Fruit fly (Drosophila melanogaster) whole organism, embryonic: Measurements from ENCODE around the gene CG9717.
A peak's percentile ranks its signal among the peaks of the same experiment; 100 is the strongest.

Source experiments
- BEAF-32 ChIP-seq: fragments of 200-800 bp; sonication (Bioruptor generic); optimal IDR thresholded peaks from 3 replicates; lab custom pipeline; 2017; ENCODE audit warnings: missing biosample characterization, missing genetic modification characterization, mild to moderate bottlenecking, moderate library complexity, missing genetic modification reagents
- Bdp1 ChIP-seq: fragments of 200-800 bp; sonication (Bioruptor generic); optimal IDR thresholded peaks from 3 replicates; lab custom pipeline; 2016; ENCODE audit warnings: missing biosample characterization, missing genetic modification characterization
- Blimp-1 ChIP-seq: fragments of 200-800 bp; sonication (Bioruptor generic); optimal IDR thresholded peaks from 3 replicates; lab custom pipeline; 2018; ENCODE audit warnings: missing biosample characterization, missing genetic modification characterization, mild to moderate bottlenecking, moderate library complexity, missing genetic modification reagents
- C15 ChIP-seq: fragments of 200-800 bp; sonication (Bioruptor generic); IDR thresholded peaks from 3 replicates; pipeline ENCODE4 v1.3.6; 2022; ENCODE audit warnings: missing biosample characterization, missing genetic modification characterization
- CG10274 ChIP-seq: fragments of 200-800 bp; sonication (Bioruptor generic); optimal IDR thresholded peaks from 3 replicates; lab custom pipeline; 2017; ENCODE audit warnings: missing biosample characterization, mild to moderate bottlenecking, missing genetic modification characterization
- CG11085 ChIP-seq: fragments of 200-800 bp; sonication (Bioruptor generic); IDR thresholded peaks from 2 replicates; pipeline ENCODE4 v1.3.6; 2022; ENCODE audit warnings: missing biosample characterization, missing genetic modification characterization
- CG11696 ChIP-seq: fragments of 200-800 bp; sonication (Bioruptor generic); IDR thresholded peaks from 2 replicates; pipeline ENCODE4 v1.3.6; 2022; ENCODE audit warnings: missing biosample characterization, missing genetic modification characterization
- CG12236 ChIP-seq: fragments of 200-800 bp; sonication (Bioruptor generic); optimal IDR thresholded peaks from 2 replicates; lab custom pipeline; 2016; ENCODE audit warnings: missing biosample characterization, missing genetic modification characterization
- CG12391 ChIP-seq: fragments of 200-800 bp; sonication (Bioruptor generic); optimal IDR thresholded peaks from 3 replicates; lab custom pipeline; 2018; ENCODE audit warnings: missing biosample characterization, mild to moderate bottlenecking, missing genetic modification characterization, moderate library complexity
- CG13287 ChIP-seq: fragments of 200-800 bp; sonication (Bioruptor generic); IDR thresholded peaks from 2 replicates; pipeline ENCODE4 v1.3.6; 2022; ENCODE audit warnings: missing biosample characterization, missing genetic modification characterization; ENCODE audit not compliant: partially characterized antibody
- CG15011 ChIP-seq: fragments of 200-800 bp; sonication (Bioruptor generic); optimal IDR thresholded peaks from 3 replicates; lab custom pipeline; 2018; ENCODE audit warnings: missing biosample characterization, mild to moderate bottlenecking, missing genetic modification characterization
- CG15269 ChIP-seq: fragments of 200-800 bp; sonication (Bioruptor generic); optimal IDR thresholded peaks from 2 replicates; lab custom pipeline; 2018; ENCODE audit warnings: missing biosample characterization, mild to moderate bottlenecking, missing genetic modification characterization, moderate library complexity
- CG2120 ChIP-seq: fragments of 200-800 bp; sonication (Bioruptor generic); optimal IDR thresholded peaks from 3 replicates; lab custom pipeline; 2016; ENCODE audit warnings: missing biosample characterization, missing genetic modification characterization
- CG31224 ChIP-seq: fragments of 200-800 bp; sonication (Bioruptor generic); IDR thresholded peaks from 2 replicates; pipeline ENCODE4 v1.3.6; 2022; ENCODE audit warnings: missing biosample characterization, missing genetic modification characterization
- CG33213 ChIP-seq: fragments of 200-800 bp; sonication (Bioruptor generic); optimal IDR thresholded peaks from 3 replicates; lab custom pipeline; 2016; ENCODE audit warnings: missing biosample characterization, missing genetic modification characterization
- CG6689 ChIP-seq: fragments of 200-800 bp; sonication (Bioruptor generic); IDR thresholded peaks from 2 replicates; pipeline ENCODE4 v1.3.6; 2022; ENCODE audit warnings: missing biosample characterization, missing genetic modification characterization
- CG7357 ChIP-seq: fragments of 200-800 bp; sonication (Bioruptor generic); IDR thresholded peaks from 3 replicates; pipeline ENCODE4 v1.3.6; 2022; ENCODE audit warnings: missing biosample characterization, missing genetic modification characterization
- CG7987 ChIP-seq: fragments of 200-800 bp; sonication (Bioruptor generic); optimal IDR thresholded peaks from 2 replicates; lab custom pipeline; 2018; ENCODE audit warnings: missing biosample characterization, mild to moderate bottlenecking, missing genetic modification characterization, moderate library complexity
- CG8765 ChIP-seq: fragments of 200-800 bp; sonication (Bioruptor generic); IDR thresholded peaks from 2 replicates; pipeline ENCODE4 v1.3.6; 2022; ENCODE audit warnings: missing biosample characterization, missing genetic modification characterization
- CG9932 ChIP-seq: fragments of 200-800 bp; sonication (Bioruptor generic); IDR thresholded peaks from 2 replicates; pipeline ENCODE4 v1.3.6; 2022; ENCODE audit warnings: missing biosample characterization, missing genetic modification characterization
- Dbx ChIP-seq: fragments of 200-800 bp; sonication (Bioruptor generic); IDR thresholded peaks from 3 replicates; pipeline ENCODE4 v1.3.6; 2022; ENCODE audit warnings: missing biosample characterization, missing genetic modification characterization
- Doc2 ChIP-seq: fragments of 200-800 bp; sonication (Bioruptor generic); IDR thresholded peaks from 2 replicates; pipeline ENCODE4 v1.3.6; 2022; ENCODE audit warnings: missing biosample characterization, missing genetic modification characterization
- E2f2 ChIP-seq: fragments of 200-800 bp; sonication (Bioruptor generic); IDR thresholded peaks from 2 replicates; pipeline ENCODE4 v1.3.6; 2022; ENCODE audit warnings: missing biosample characterization, missing genetic modification characterization
- H15 ChIP-seq: fragments of 200-800 bp; sonication (Bioruptor generic); IDR thresholded peaks from 3 replicates; pipeline ENCODE4 v1.3.6; 2022; ENCODE audit warnings: missing biosample characterization, missing genetic modification characterization
- Hmx ChIP-seq: fragments of 200-800 bp; sonication (Bioruptor generic); optimal IDR thresholded peaks from 2 replicates; lab custom pipeline; 2016; ENCODE audit warnings: missing biosample characterization, missing genetic modification characterization
- Hr39 ChIP-seq: fragments of >200 bp; optimal IDR thresholded peaks from 2 replicates; lab custom pipeline; 2017
- Jarid2 ChIP-seq: fragments of 200-800 bp; sonication (Bioruptor generic); optimal IDR thresholded peaks from 3 replicates; lab custom pipeline; 2017; ENCODE audit warnings: mild to moderate bottlenecking, missing biosample characterization, missing genetic modification reagents, missing genetic modification characterization
- Lpt ChIP-seq: fragments of >200 bp; optimal IDR thresholded peaks from 2 replicates; lab custom pipeline; 2018; ENCODE audit warnings: missing biosample characterization, missing genetic modification characterization
- NK7.1 ChIP-seq: fragments of 200-800 bp; sonication (Bioruptor generic); optimal IDR thresholded peaks from 3 replicates; lab custom pipeline; 2016; ENCODE audit warnings: missing biosample characterization, missing genetic modification characterization
- Sin3A ChIP-seq: fragments of >200 bp; optimal IDR thresholded peaks from 2 replicates; lab custom pipeline; 2018
- Taf1 ChIP-seq: fragments of 200-800 bp; sonication (Bioruptor generic); IDR thresholded peaks from 2 replicates; pipeline ENCODE4 v1.3.6; 2022; ENCODE audit warnings: missing biosample characterization, missing genetic modification characterization
- Vsx1 ChIP-seq: fragments of 200-800 bp; sonication (Bioruptor generic); optimal IDR thresholded peaks from 2 replicates; lab custom pipeline; 2017; ENCODE audit warnings: missing biosample characterization, mild to moderate bottlenecking, missing genetic modification characterization, missing genetic modification reagents
- ab ChIP-seq: fragments of 200-800 bp; sonication (Bioruptor generic); optimal IDR thresholded peaks from 2 replicates; lab custom pipeline; 2016; ENCODE audit warnings: missing biosample characterization, missing genetic modification characterization
- ato ChIP-seq: fragments of 200-800 bp; sonication (Bioruptor generic); IDR thresholded peaks from 2 replicates; pipeline ENCODE4 v1.3.6; 2022; ENCODE audit warnings: missing biosample characterization, missing genetic modification characterization; ENCODE audit not compliant: partially characterized antibody
- eve ChIP-seq, 2 experiments: fragments of >200 bp; optimal IDR thresholded peaks; 2 replicates each; lab custom pipeline; 2017; ENCODE audit warnings: missing biosample characterization in 2 of 2, missing genetic modification characterization in 2 of 2
- gce ChIP-seq: fragments of 200-800 bp; sonication (Bioruptor generic); IDR thresholded peaks from 3 replicates; pipeline ENCODE4 v1.3.6; 2022; ENCODE audit warnings: missing biosample characterization, missing genetic modification characterization
- gcm2 ChIP-seq: fragments of 200-800 bp; sonication (Bioruptor generic); optimal IDR thresholded peaks from 2 replicates; lab custom pipeline; 2016; ENCODE audit warnings: missing biosample characterization, missing genetic modification characterization
- grn ChIP-seq: fragments of 200-800 bp; sonication (Bioruptor generic); optimal IDR thresholded peaks from 3 replicates; lab custom pipeline; 2017; ENCODE audit warnings: missing biosample characterization, missing genetic modification characterization
- lab ChIP-seq: fragments of 200-800 bp; sonication (Bioruptor generic); optimal IDR thresholded peaks from 3 replicates; lab custom pipeline; 2017; ENCODE audit warnings: missing biosample characterization, missing genetic modification characterization, mild to moderate bottlenecking, moderate library complexity, missing genetic modification reagents
- lmd ChIP-seq: fragments of 200-800 bp; sonication (Bioruptor generic); IDR thresholded peaks from 2 replicates; pipeline ENCODE4 v1.3.6; 2022; ENCODE audit warnings: missing biosample characterization, missing genetic modification characterization
- nom ChIP-seq: fragments of 200-800 bp; sonication (Bioruptor generic); optimal IDR thresholded peaks from 2 replicates; lab custom pipeline; 2017; ENCODE audit warnings: missing biosample characterization, missing genetic modification characterization, mild to moderate bottlenecking, moderate library complexity, missing genetic modification reagents
- rib ChIP-seq: fragments of 200-800 bp; sonication (Bioruptor generic); IDR thresholded peaks from 2 replicates; pipeline ENCODE4 v1.3.6; 2022; ENCODE audit warnings: missing biosample characterization, missing genetic modification characterization
- run ChIP-seq: fragments of 200-800 bp; sonication (Bioruptor generic); optimal IDR thresholded peaks from 3 replicates; lab custom pipeline; 2018; ENCODE audit warnings: missing biosample characterization, mild to moderate bottlenecking, missing genetic modification characterization
- schlank ChIP-seq: fragments of 200-800 bp; sonication (Bioruptor generic); optimal IDR thresholded peaks from 2 replicates; lab custom pipeline; 2018; ENCODE audit warnings: missing biosample characterization, mild to moderate bottlenecking, missing genetic modification characterization
- shn ChIP-seq: fragments of 200-800 bp; sonication (Bioruptor generic); optimal IDR thresholded peaks from 3 replicates; lab custom pipeline; 2016; ENCODE audit warnings: missing biosample characterization, missing genetic modification characterization
- sisA ChIP-seq: fragments of 200-800 bp; sonication (Bioruptor generic); IDR thresholded peaks from 2 replicates; pipeline ENCODE4 v1.3.6; 2022; ENCODE audit warnings: missing biosample characterization, missing genetic modification characterization
- sna ChIP-seq: fragments of 200-800 bp; sonication (Bioruptor generic); IDR thresholded peaks from 2 replicates; pipeline ENCODE4 v1.3.6; 2022; ENCODE audit warnings: missing biosample characterization, missing genetic modification characterization; ENCODE audit not compliant: partially characterized antibody
- tap ChIP-seq: fragments of 200-800 bp; optimal IDR thresholded peaks from 3 replicates; lab custom pipeline; 2019; ENCODE audit warnings: missing biosample characterization, mild to moderate bottlenecking, missing genetic modification characterization, moderate library complexity
- tgo ChIP-seq: fragments of 200-800 bp; sonication (Bioruptor generic); IDR thresholded peaks from 3 replicates; pipeline ENCODE4 v1.3.6; 2022; ENCODE audit warnings: missing biosample characterization, missing genetic modification characterization
- tio ChIP-seq: fragments of 200-800 bp; sonication (Bioruptor generic); optimal IDR thresholded peaks from 2 replicates; lab custom pipeline; 2017; ENCODE audit warnings: missing biosample characterization, missing genetic modification characterization, inconsistent platforms
- usp ChIP-seq: fragments of >200 bp; optimal IDR thresholded peaks from 2 replicates; lab custom pipeline; 2017; ENCODE audit warnings: missing biosample characterization, missing genetic modification characterization
- wor ChIP-seq: fragments of 200-800 bp; sonication (Bioruptor generic); IDR thresholded peaks from 2 replicates; pipeline ENCODE4 v1.3.6; 2022; ENCODE audit warnings: missing biosample characterization, missing genetic modification characterization

CG9717 gene

dm6 chr3R:30540196-30540595 lies 46.9 kb downstream of the CG9717 start (continued):
- TF ChIP-seq CG2120 (GFP tag; lab: Kevin White, UChicago) (peak; percentile 95), lmd (GFP tag; lab: Robert Waterston, UW) (peak; percentile 92), Vsx1 (peak; percentile 66), CG7357 (peak; percentile 84), CG33213 (GFP tag; lab: Kevin White, UChicago) (peak; percentile 94), Sin3A (lab: Kevin White, UChicago) (no peak), CG15011 (peak; percentile 87), wor (GFP tag; lab: Robert Waterston, UW) (peak; percentile 82), gce (peak; percentile 88; the same call in 2 of the 3 replicates), Blimp-1 (GFP tag; lab: Kevin White, UChicago) (peak; percentile 89), CG9932 (GFP tag; lab: Robert Waterston, UW) (peak; percentile 92), NK7.1 (peak; percentile 76), usp (GFP tag; lab: Kevin White, UChicago) (no peak), shn (GFP tag; lab: Kevin White, UChicago) (peak; percentile 84), CG12236 (GFP tag; lab: Kevin White, UChicago) (peak; percentile 87), ab (GFP tag; lab: Kevin White, UChicago) (peak; percentile 79), sisA (GFP tag; lab: Robert Waterston, UW) (peak; percentile 93), Hmx (peak; percentile 48), CG7987 (GFP tag; lab: Kevin White, UChicago) (peak; percentile 86), sna (GFP tag; lab: Robert Waterston, UW) (no peak), tap (tag; lab: Kevin White, UChicago) (peak; percentile 83), Jarid2 (GFP tag; lab: Kevin White, UChicago) (peak; percentile 66), Doc2 (GFP tag; lab: Robert Waterston, UW) (peak; percentile 80), grn (GFP tag; lab: Kevin White, UChicago) (peak; percentile 21), gcm2 (GFP tag; lab: Kevin White, UChicago) (peak; percentile 84), Hr39 (lab: Kevin White, UChicago) (no peak), CG31224 (GFP tag; lab: Robert Waterston, UW) (peak; percentile 89), CG10274 (GFP tag; lab: Kevin White, UChicago) (peak; percentile 82), Lpt (no peak), run (tag; lab: Kevin White, UChicago) (peak; percentile 74), eve (GFP tag; optimal IDR thresholded peaks at IDR 0.05; lab: Kevin White, UChicago) (peak in 1 of 2 experiments; percentile 94), schlank (tag; lab: Kevin White, UChicago) (peak; percentile 89), lab (GFP tag; lab: Kevin White, UChicago) (peak; percentile 97), CG8765 (GFP tag; lab: Robert Waterston, UW) (0 out of 2 replicates have a peak, but pooled peaks have one; percentile 58), CG12391 (tag; lab: Kevin White, UChicago) (peak; percentile 88), tio (GFP tag; lab: Kevin White, UChicago) (peak; percentile 87), CG13287 (GFP tag; lab: Robert Waterston, UW) (no peak), Bdp1 (GFP tag; lab: Kevin White, UChicago) (peak; percentile 84), CG15269 (tag; lab: Kevin White, UChicago) (peak; percentile 95), ato (GFP tag; lab: Robert Waterston, UW) (no peak), tgo (GFP tag; lab: Robert Waterston, UW) (peak; percentile 90), CG11085 (GFP tag; lab: Robert Waterston, UW) (peak; percentile 87), Taf1 (peak; percentile 81), E2f2 (GFP tag; lab: Robert Waterston, UW) (peak; percentile 69), rib (GFP tag; lab: Robert Waterston, UW) (peak; percentile 91), CG6689 (GFP tag; lab: Robert Waterston, UW) (peak; percentile 86), C15 (peak; percentile 82; the same call in 2 of the 3 replicates), nom (GFP tag; lab: Kevin White, UChicago) (no peak), CG11696 (GFP tag; lab: Robert Waterston, UW) (peak; percentile 80), Dbx (peak; percentile 95), BEAF-32 (GFP tag; lab: Kevin White, UChicago) (no peak), H15 (GFP tag; lab: Robert Waterston, UW) (peak; percentile 91)
